Fruit fly (Drosophila melanogaster) whole organism, embryonic: ENCODE data around the gene wls.

ENCODE experiments used
- Aef1 ChIP-seq: fragments of 200-800 bp; sonication (Bioruptor generic); IDR thresholded peaks from 3 replicates; pipeline ENCODE4 v1.3.6; 2022; ENCODE audit warnings: missing biosample characterization, missing genetic modification characterization
- BtbVII ChIP-seq: fragments of 200-800 bp; sonication (Bioruptor generic); optimal IDR thresholded peaks from 3 replicates; lab custom pipeline; 2017; ENCODE audit warnings: missing biosample characterization, mild to moderate bottlenecking, missing genetic modification characterization
- CG11560 ChIP-seq: fragments of 200-800 bp; sonication (Bioruptor generic); IDR thresholded peaks from 3 replicates; pipeline ENCODE4 v1.3.6; 2022; ENCODE audit warnings: missing biosample characterization, missing genetic modification characterization
- CG11696 ChIP-seq: fragments of 200-800 bp; sonication (Bioruptor generic); IDR thresholded peaks from 2 replicates; pipeline ENCODE4 v1.3.6; 2022; ENCODE audit warnings: missing biosample characterization, missing genetic modification characterization
- CG12659 ChIP-seq: fragments of 200-800 bp; sonication (Bioruptor generic); optimal IDR thresholded peaks from 3 replicates; lab custom pipeline; 2017; ENCODE audit warnings: mild to moderate bottlenecking, missing biosample characterization, missing genetic modification reagents, missing genetic modification characterization
- CG13424 ChIP-seq: fragments of 200-800 bp; sonication (Bioruptor generic); optimal IDR thresholded peaks from 2 replicates; lab custom pipeline; 2019; ENCODE audit warnings: missing biosample characterization, mild to moderate bottlenecking, missing genetic modification characterization, moderate library complexity
- CG13624 ChIP-seq: fragments of 200-800 bp; sonication (Bioruptor generic); optimal IDR thresholded peaks from 2 replicates; lab custom pipeline; 2016; ENCODE audit warnings: missing biosample characterization, missing genetic modification characterization
- CG13894 ChIP-seq: fragments of 200-800 bp; sonication (Bioruptor generic); optimal IDR thresholded peaks from 3 replicates; lab custom pipeline; 2018; ENCODE audit warnings: missing biosample characterization, mild to moderate bottlenecking, missing genetic modification characterization, moderate library complexity
- CG34422 ChIP-seq: fragments of 200-800 bp; sonication (Bioruptor generic); IDR thresholded peaks from 3 replicates; pipeline ENCODE4 v1.3.6; 2022; ENCODE audit warnings: missing biosample characterization, missing genetic modification characterization
- CG42726 ChIP-seq: fragments of 200-800 bp; sonication (Bioruptor generic); IDR thresholded peaks from 2 replicates; pipeline ENCODE4 v1.3.6; 2022; ENCODE audit warnings: missing biosample characterization, missing genetic modification characterization; ENCODE audit not compliant: partially characterized antibody
- CG4404 ChIP-seq: fragments of 200-800 bp; sonication (Bioruptor generic); IDR thresholded peaks from 2 replicates; pipeline ENCODE4 v1.3.6; 2022; ENCODE audit warnings: missing biosample characterization, missing genetic modification characterization
- CG6654 ChIP-seq: fragments of 200-800 bp; sonication (Bioruptor generic); optimal IDR thresholded peaks from 2 replicates; lab custom pipeline; 2017; ENCODE audit warnings: missing biosample characterization, mild to moderate bottlenecking, missing genetic modification characterization
- CG7357 ChIP-seq: fragments of 200-800 bp; sonication (Bioruptor generic); IDR thresholded peaks from 3 replicates; pipeline ENCODE4 v1.3.6; 2022; ENCODE audit warnings: missing biosample characterization, missing genetic modification characterization
- CG7556 ChIP-seq: fragments of 200-800 bp; sonication (Bioruptor generic); optimal IDR thresholded peaks from 2 replicates; lab custom pipeline; 2017; ENCODE audit warnings: missing biosample characterization, mild to moderate bottlenecking, missing genetic modification characterization
- CG7987 ChIP-seq: fragments of 200-800 bp; sonication (Bioruptor generic); optimal IDR thresholded peaks from 2 replicates; lab custom pipeline; 2018; ENCODE audit warnings: missing biosample characterization, mild to moderate bottlenecking, missing genetic modification characterization, moderate library complexity
- CG8089 ChIP-seq: fragments of 200-800 bp; sonication (Bioruptor generic); optimal IDR thresholded peaks from 3 replicates; lab custom pipeline; 2016; ENCODE audit warnings: missing biosample characterization, missing genetic modification characterization
- CG8944 ChIP-seq: fragments of 200-800 bp; sonication (Bioruptor generic); optimal IDR thresholded peaks from 3 replicates; lab custom pipeline; 2016; ENCODE audit warnings: missing biosample characterization, missing genetic modification characterization
- CG9727 ChIP-seq: fragments of 200-800 bp; sonication (Bioruptor generic); optimal IDR thresholded peaks from 3 replicates; lab custom pipeline; 2017; ENCODE audit warnings: missing biosample characterization, mild to moderate bottlenecking, missing genetic modification characterization
- CoRest ChIP-seq: fragments of 200-800 bp; sonication (Bioruptor generic); optimal IDR thresholded peaks from 3 replicates; lab custom pipeline; 2018; ENCODE audit warnings: missing biosample characterization, mild to moderate bottlenecking, missing genetic modification characterization, moderate library complexity
- Drgx ChIP-seq: fragments of 200-800 bp; sonication (Bioruptor generic); IDR thresholded peaks from 2 replicates; pipeline ENCODE4 v1.3.6; 2022; ENCODE audit warnings: missing biosample characterization, missing genetic modification characterization
- E2f2 ChIP-seq: fragments of 200-800 bp; sonication (Bioruptor generic); IDR thresholded peaks from 2 replicates; pipeline ENCODE4 v1.3.6; 2022; ENCODE audit warnings: missing biosample characterization, missing genetic modification characterization
- Gsc ChIP-seq: fragments of 200-800 bp; sonication (Bioruptor generic); IDR thresholded peaks from 2 replicates; pipeline ENCODE4 v1.3.6; 2022; ENCODE audit warnings: missing biosample characterization, missing genetic modification characterization
- HLH3B ChIP-seq: fragments of 200-800 bp; sonication (Bioruptor generic); IDR thresholded peaks from 2 replicates; pipeline ENCODE4 v1.3.6; 2022; ENCODE audit warnings: missing biosample characterization, missing genetic modification characterization
- Lhr ChIP-seq: fragments of 200-800 bp; sonication (Bioruptor generic); optimal IDR thresholded peaks from 3 replicates; lab custom pipeline; 2017; ENCODE audit warnings: mild to moderate bottlenecking, missing biosample characterization, missing genetic modification reagents, missing genetic modification characterization
- NC2α ChIP-seq: fragments of 200-800 bp; sonication (Bioruptor generic); optimal IDR thresholded peaks from 2 replicates; lab custom pipeline; 2016; ENCODE audit warnings: missing biosample characterization, missing genetic modification characterization
- Nf-YA ChIP-seq: fragments of 200-800 bp; sonication (Bioruptor generic); IDR thresholded peaks from 2 replicates; pipeline ENCODE4 v1.3.6; 2022; ENCODE audit warnings: missing biosample characterization, missing genetic modification characterization
- Side ChIP-seq: fragments of 200-800 bp; sonication (Bioruptor generic); optimal IDR thresholded peaks from 2 replicates; lab custom pipeline; 2016; ENCODE audit warnings: missing biosample characterization, missing genetic modification characterization
- Sry-β ChIP-seq: fragments of 200-800 bp; sonication (Bioruptor generic); optimal IDR thresholded peaks from 2 replicates; lab custom pipeline; 2018; ENCODE audit warnings: missing biosample characterization, mild to moderate bottlenecking, missing genetic modification characterization, moderate library complexity
- aop ChIP-seq: fragments of 200-800 bp; sonication (Bioruptor generic); IDR thresholded peaks from 2 replicates; pipeline ENCODE4 v1.3.6; 2022; ENCODE audit warnings: missing biosample characterization, missing genetic modification characterization
- chinmo ChIP-seq: fragments of 200-800 bp; sonication (Bioruptor generic); IDR thresholded peaks from 4 replicates; pipeline ENCODE4 v1.3.6; 2022; ENCODE audit warnings: missing biosample characterization, missing genetic modification characterization; ENCODE audit not compliant: partially characterized antibody
- danr ChIP-seq: fragments of 200-800 bp; sonication (Bioruptor generic); IDR thresholded peaks from 2 replicates; pipeline ENCODE4 v1.3.6; 2022; ENCODE audit warnings: missing biosample characterization, missing genetic modification characterization
- dmrt11E ChIP-seq: fragments of 200-800 bp; sonication (Bioruptor generic); optimal IDR thresholded peaks from 3 replicates; lab custom pipeline; 2018; ENCODE audit warnings: missing biosample characterization, mild to moderate bottlenecking, missing genetic modification characterization, moderate library complexity
- emc ChIP-seq: fragments of 200-800 bp; sonication (Bioruptor generic); optimal IDR thresholded peaks from 2 replicates; lab custom pipeline; 2016; ENCODE audit warnings: missing biosample characterization, missing genetic modification characterization
- ewg ChIP-seq: fragments of 200-800 bp; sonication (Bioruptor generic); optimal IDR thresholded peaks from 3 replicates; lab custom pipeline; 2017; ENCODE audit warnings: mild to moderate bottlenecking, missing biosample characterization, missing genetic modification reagents, missing genetic modification characterization
- eyg ChIP-seq: fragments of 200-800 bp; sonication (Bioruptor generic); optimal IDR thresholded peaks from 3 replicates; lab custom pipeline; 2016; ENCODE audit warnings: missing biosample characterization, missing genetic modification characterization
- fu2 ChIP-seq: fragments of 200-800 bp; sonication (Bioruptor generic); optimal IDR thresholded peaks from 2 replicates; lab custom pipeline; 2016; ENCODE audit warnings: missing biosample characterization, missing genetic modification characterization
- lab ChIP-seq: fragments of 200-800 bp; sonication (Bioruptor generic); optimal IDR thresholded peaks from 3 replicates; lab custom pipeline; 2017; ENCODE audit warnings: missing biosample characterization, missing genetic modification characterization, mild to moderate bottlenecking, moderate library complexity, missing genetic modification reagents
- lov ChIP-seq, 2 experiments: fragments of 200-800 bp in 1 of 2; fragments of >200 bp in 1 of 2; sonication (Bioruptor generic) in 1 of 2; IDR thresholded peaks in 1 of 2; optimal IDR thresholded peaks in 1 of 2; 2 replicates in 1 of 2; 3 replicates in 1 of 2; pipeline versions ENCODE4 v1.3.6 to Lab custom; 2017 to 2022; ENCODE audit warnings: missing biosample characterization in 1 of 2, missing genetic modification characterization in 1 of 2
- nom ChIP-seq: fragments of 200-800 bp; sonication (Bioruptor generic); optimal IDR thresholded peaks from 2 replicates; lab custom pipeline; 2017; ENCODE audit warnings: missing biosample characterization, missing genetic modification characterization, mild to moderate bottlenecking, moderate library complexity, missing genetic modification reagents
- pb ChIP-seq: fragments of 200-800 bp; sonication (Bioruptor generic); optimal IDR thresholded peaks from 3 replicates; lab custom pipeline; 2016; ENCODE audit warnings: missing biosample characterization, missing genetic modification characterization
- pfk ChIP-seq: fragments of 200-800 bp; sonication (Bioruptor generic); optimal IDR thresholded peaks from 2 replicates; lab custom pipeline; 2018; ENCODE audit warnings: missing biosample characterization, mild to moderate bottlenecking, missing genetic modification characterization, moderate library complexity
- schlank ChIP-seq: fragments of 200-800 bp; sonication (Bioruptor generic); optimal IDR thresholded peaks from 2 replicates; lab custom pipeline; 2018; ENCODE audit warnings: missing biosample characterization, mild to moderate bottlenecking, missing genetic modification characterization
- seq ChIP-seq: fragments of 200-800 bp; sonication (Bioruptor generic); IDR thresholded peaks from 2 replicates; pipeline ENCODE4 v1.3.6; 2022; ENCODE audit warnings: missing biosample characterization, missing genetic modification characterization
- sim ChIP-seq: fragments of 200-800 bp; sonication (Bioruptor generic); IDR thresholded peaks from 2 replicates; pipeline ENCODE4 v1.3.6; 2022; ENCODE audit warnings: missing biosample characterization, missing genetic modification characterization
- ssp ChIP-seq: fragments of 200-800 bp; sonication (Bioruptor generic); IDR thresholded peaks from 2 replicates; pipeline ENCODE4 v1.3.6; 2022; ENCODE audit warnings: missing biosample characterization, missing genetic modification characterization
- tin ChIP-seq: fragments of 200-800 bp; sonication (Bioruptor generic); optimal IDR thresholded peaks from 3 replicates; lab custom pipeline; 2016; ENCODE audit warnings: missing biosample characterization, missing genetic modification characterization
- tio ChIP-seq: fragments of 200-800 bp; sonication (Bioruptor generic); optimal IDR thresholded peaks from 2 replicates; lab custom pipeline; 2017; ENCODE audit warnings: missing biosample characterization, missing genetic modification characterization, inconsistent platforms
- trh ChIP-seq: fragments of 200-800 bp; sonication (Bioruptor generic); optimal IDR thresholded peaks from 2 replicates; lab custom pipeline; 2016; ENCODE audit warnings: missing biosample characterization, missing genetic modification characterization
- z ChIP-seq: fragments of 200-800 bp; sonication (Bioruptor generic); IDR thresholded peaks from 3 replicates; pipeline ENCODE4 v1.3.6; 2022; ENCODE audit warnings: missing biosample characterization, missing genetic modification characterization

Gene wls

DNA sequence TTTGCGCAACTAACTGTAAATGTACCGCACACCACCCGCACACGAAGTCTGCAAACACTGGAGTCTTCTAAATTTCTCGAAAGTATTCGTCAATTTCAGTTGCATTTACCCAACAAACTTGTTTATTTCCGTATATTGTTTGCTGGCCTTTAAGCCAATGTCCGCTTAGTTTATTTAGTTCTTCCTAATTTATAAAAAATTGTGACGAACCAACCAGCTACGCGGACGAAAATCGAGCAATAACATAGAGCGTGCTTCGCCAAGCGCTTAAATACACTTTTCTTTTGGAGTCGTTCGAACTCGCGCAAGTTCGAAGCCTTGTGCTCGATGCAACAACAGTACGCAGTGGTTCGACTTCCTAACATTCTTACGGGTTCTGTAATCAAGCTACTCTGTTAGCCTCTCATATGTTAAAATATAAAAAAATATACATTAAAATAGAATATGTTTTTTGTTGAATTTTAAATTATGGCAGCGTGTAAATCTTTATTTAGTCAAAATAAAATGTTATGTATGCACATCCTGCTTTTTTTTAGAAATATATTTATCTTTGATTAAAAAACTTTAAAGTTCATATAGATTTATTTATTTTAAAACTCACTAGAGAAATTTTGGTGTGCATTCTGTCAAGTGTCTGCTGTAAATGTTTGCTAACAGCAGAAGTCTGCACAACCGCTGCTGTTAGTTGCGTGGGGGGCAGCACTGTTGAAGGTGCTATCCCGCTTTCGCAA is 28.0 kb upstream of the wls start, which contains the start of gene GlcAT-P (continued):
- TF ChIP-seq lab (GFP tag; lab: Kevin White, UChicago) (peak; percentile 75), CG8944 (GFP tag; lab: Kevin White, UChicago) (no peak), sim (GFP tag; lab: Robert Waterston, UW) (peak; percentile 22; the same call in 1 of the 2 replicates), eyg (GFP tag; lab: Kevin White, UChicago) (no peak), pfk (no peak), nom (GFP tag; lab: Kevin White, UChicago) (no peak), Drgx (peak; percentile 80), z (GFP tag; lab: Robert Waterston, UW) (no peak), HLH3B (GFP tag; lab: Robert Waterston, UW) (peak; percentile 65), CG13894 (tag; lab: Kevin White, UChicago) (peak; percentile 46), CG12659 (peak; percentile 83), trh (peak; percentile 40), Aef1 (GFP tag; lab: Robert Waterston, UW) (peak; percentile 31; the same call in 1 of the 3 replicates), E2f2 (GFP tag; lab: Robert Waterston, UW) (peak; percentile 50; the same call in 1 of the 2 replicates), ewg (no peak), lov (optimal IDR thresholded peaks at IDR 0.05; lab: Kevin White, UChicago) (no peak), lov (GFP tag; IDR thresholded peaks at IDR 0.05; lab: Robert Waterston, UW) (no peak), fu2 (GFP tag; lab: Kevin White, UChicago) (no peak), schlank (tag; lab: Kevin White, UChicago) (no peak), dmrt11E (peak; percentile 79), tio (no peak), Nf-YA (GFP tag; lab: Robert Waterston, UW) (0 out of 2 replicates have a peak, but pooled peaks have one; percentile 8), CG9727 (GFP tag; lab: Kevin White, UChicago) (peak; percentile 78), CG13424 (tag; lab: Kevin White, UChicago) (peak; percentile 84), Side (GFP tag; lab: Kevin White, UChicago) (no peak), CG6654 (GFP tag; lab: Kevin White, UChicago) (peak; percentile 3), CG7556 (peak; percentile 91), CG13624 (GFP tag; lab: Kevin White, UChicago) (no peak), CG11560 (tag; lab: Robert Waterston, UW) (no peak), CG11696 (no peak), Gsc (GFP tag; lab: Robert Waterston, UW) (no peak), emc (no peak), CG4404 (GFP tag; lab: Robert Waterston, UW) (no peak), BtbVII (GFP tag; lab: Kevin White, UChicago) (peak; percentile 70), CoRest (tag; lab: Kevin White, UChicago) (peak; percentile 84), CG7357 (no peak), tin (GFP tag; lab: Kevin White, UChicago) (peak; percentile 44), CG8089 (GFP tag; lab: Kevin White, UChicago) (no peak), danr (GFP tag; lab: Robert Waterston, UW) (no peak; the same call in 1 of the 2 replicates), NC2α (GFP tag; lab: Kevin White, UChicago) (no peak), seq (GFP tag; lab: Robert Waterston, UW) (peak; percentile 55; the same call in 1 of the 2 replicates), CG7987 (GFP tag; lab: Kevin White, UChicago) (no peak), ssp (GFP tag; lab: Robert Waterston, UW) (no peak), Lhr (GFP tag; lab: Kevin White, UChicago) (no peak), aop (GFP tag; lab: Robert Waterston, UW) (no peak), pb (GFP tag; lab: Kevin White, UChicago) (no peak), chinmo (GFP tag; lab: Robert Waterston, UW) (no peak), CG34422 (GFP tag; lab: Robert Waterston, UW) (peak; percentile 52; the same call in 2 of the 3 replicates), CG42726 (no peak), Sry-β (no peak)
